Worm (Caenorhabditis elegans) whole organism, L1 larva: Measurements from ENCODE around the gene B0280.11.

ENCODE experiments used
- aha-1 ChIP-seq: fragments of 150-350 bp; optimal IDR thresholded peaks from 2 replicates; lab custom pipeline; 2014; ENCODE audit warnings: missing biosample characterization, missing genetic modification characterization
- alr-1 ChIP-seq: fragments of 200-800 bp; sonication (Bioruptor generic); optimal IDR thresholded peaks from 2 replicates; lab custom pipeline; 2018; ENCODE audit warnings: borderline replicate concordance, mild to moderate bottlenecking, missing genetic modification characterization, missing compliant biosample characterization
- blmp-1 ChIP-seq: fragments of 150-350 bp; optimal IDR thresholded peaks from 2 replicates; lab custom pipeline; 2014; ENCODE audit warnings: missing biosample characterization, missing genetic modification characterization
- ceh-82 ChIP-seq, 3 experiments: fragments of 150-350 bp in 1 of 3; sonication (generic microtip) in 2 of 3; optimal IDR thresholded peaks; 2 replicates each; lab custom pipeline; 2014 to 2017; ENCODE audit warnings: missing biosample characterization in 3 of 3, missing genetic modification characterization in 3 of 3
- dpl-1 ChIP-seq, 3 experiments: fragments of 150-350 bp in 2 of 3; sonication (generic microtip) in 1 of 3; optimal IDR thresholded peaks; 2 replicates each; lab custom pipeline; 2014 to 2017; ENCODE audit warnings: missing biosample characterization in 3 of 3, missing genetic modification characterization in 3 of 3, missing genetic modification reagents in 3 of 3
- lin-15B ChIP-seq: fragments of 150-350 bp; sonication (generic microtip); optimal IDR thresholded peaks from 3 replicates; lab custom pipeline; 2014; ENCODE audit warnings: missing biosample characterization, missing genetic modification characterization
- lin-35 ChIP-seq, 2 experiments: fragments of 150-350 bp; optimal IDR thresholded peaks; 2 replicates each; lab custom pipeline; 2014; ENCODE audit warnings: missing biosample characterization in 2 of 2, missing genetic modification characterization in 2 of 2, missing genetic modification reagents in 2 of 2
- lsy-2 ChIP-seq, 2 experiments: fragments of 150-350 bp; optimal IDR thresholded peaks; 2 replicates each; lab custom pipeline; 2014; ENCODE audit warnings: missing biosample characterization in 2 of 2, missing genetic modification characterization in 2 of 2
- mdl-1 ChIP-seq, 2 experiments: fragments of 150-350 bp; optimal IDR thresholded peaks; 2 replicates each; lab custom pipeline; 2014 to 2017; ENCODE audit warnings: missing biosample characterization in 2 of 2, missing genetic modification characterization in 2 of 2, inconsistent platforms in 1 of 2
- nhr-11 ChIP-seq: fragments of 150-350 bp; optimal IDR thresholded peaks from 2 replicates; lab custom pipeline; 2014; ENCODE audit warnings: missing biosample characterization, missing genetic modification characterization
- unc-62 ChIP-seq: fragments of 150-350 bp; optimal IDR thresholded peaks from 2 replicates; lab custom pipeline; 2014; ENCODE audit warnings: missing biosample characterization, missing genetic modification reagents, missing genetic modification characterization

DNA sequence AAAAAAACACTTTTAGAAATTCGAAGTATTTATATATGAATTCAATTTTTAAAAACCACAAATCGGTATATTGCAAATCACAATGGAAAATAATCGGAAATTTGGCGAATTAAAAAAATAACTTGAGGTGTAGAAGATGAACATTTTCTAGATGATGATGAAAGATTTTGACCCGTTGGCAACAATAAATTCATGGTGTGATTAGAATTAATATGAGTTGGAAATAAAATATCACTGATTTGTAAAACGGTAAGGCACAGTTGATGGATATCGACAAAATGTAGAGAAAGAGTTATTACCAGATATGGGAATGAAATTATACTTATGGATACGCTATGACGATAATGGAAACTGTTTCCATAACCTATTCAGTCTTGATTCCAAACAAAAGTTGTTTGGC is 25.8 kb downstream of the B0280.11 start:
- TF ChIP-seq mdl-1 (tag; optimal IDR thresholded peaks at IDR 0.05; lab: Kevin White, UChicago) = no peak
- TF ChIP-seq aha-1 (tag; lab: Kevin White, UChicago) = no peak
- TF ChIP-seq lin-15B = no peak
- no peak for TF ChIP-seq ceh-82 (tag; optimal IDR thresholded peaks at IDR 0.05; lab: Kevin White, UChicago)
- no peak for TF ChIP-seq blmp-1
- no peak for TF ChIP-seq lsy-2 (tag; optimal IDR thresholded peaks at IDR 0.05; lab: Kevin White, UChicago)
- TF ChIP-seq unc-62 (GFP tag; lab: Kevin White, UChicago) = no peak
- no peak for TF ChIP-seq dpl-1 (GFP tag; optimal IDR thresholded peaks at IDR 0.05; lab: Kevin White, UChicago)
- no peak for TF ChIP-seq lin-35 (GFP tag; optimal IDR thresholded peaks at IDR 0.05; lab: Kevin White, UChicago)
- TF ChIP-seq alr-1 (tag; lab: Kevin White, UChicago) = no peak
- no peak for TF ChIP-seq nhr-11 (tag; lab: Kevin White, UChicago)
